Fruit fly (Drosophila melanogaster) Kc167 (cell line): ENCODE data around the gene CG42369.

Source experiments
- Myc ChIP-seq: fragments of >200 bp; optimal IDR thresholded peaks from 2 replicates; lab custom pipeline; 2017; ENCODE audit warnings: missing external identifiers
- Sin3A ChIP-seq: fragments of >200 bp; optimal IDR thresholded peaks from 2 replicates; lab custom pipeline; 2018; ENCODE audit warnings: missing external identifiers
- psq ChIP-seq: fragments of >200 bp; optimal IDR thresholded peaks from 2 replicates; lab custom pipeline; 2017; ENCODE audit warnings: missing external identifiers
- ttk ChIP-seq: sonication (Bioruptor generic); optimal IDR thresholded peaks from 2 replicates; lab custom pipeline; 2017; ENCODE audit warnings: missing external identifiers

- no peak for TF ChIP-seq Myc (lab: Kevin White, UChicago)
- no peak for TF ChIP-seq ttk (lab: Kevin White, UChicago)
- no peak for TF ChIP-seq Sin3A (lab: Kevin White, UChicago)
- TF ChIP-seq psq (lab: Kevin White, UChicago) = no peak
Measured at dm6 chr2L:6380966-6381365, 16.1 kb downstream of the CG42369 start, which contains the start of gene Nepl5.
